Worm (Caenorhabditis elegans): ENCODE measurements around the gene spig-1.

The spig-1 gene

DNA sequence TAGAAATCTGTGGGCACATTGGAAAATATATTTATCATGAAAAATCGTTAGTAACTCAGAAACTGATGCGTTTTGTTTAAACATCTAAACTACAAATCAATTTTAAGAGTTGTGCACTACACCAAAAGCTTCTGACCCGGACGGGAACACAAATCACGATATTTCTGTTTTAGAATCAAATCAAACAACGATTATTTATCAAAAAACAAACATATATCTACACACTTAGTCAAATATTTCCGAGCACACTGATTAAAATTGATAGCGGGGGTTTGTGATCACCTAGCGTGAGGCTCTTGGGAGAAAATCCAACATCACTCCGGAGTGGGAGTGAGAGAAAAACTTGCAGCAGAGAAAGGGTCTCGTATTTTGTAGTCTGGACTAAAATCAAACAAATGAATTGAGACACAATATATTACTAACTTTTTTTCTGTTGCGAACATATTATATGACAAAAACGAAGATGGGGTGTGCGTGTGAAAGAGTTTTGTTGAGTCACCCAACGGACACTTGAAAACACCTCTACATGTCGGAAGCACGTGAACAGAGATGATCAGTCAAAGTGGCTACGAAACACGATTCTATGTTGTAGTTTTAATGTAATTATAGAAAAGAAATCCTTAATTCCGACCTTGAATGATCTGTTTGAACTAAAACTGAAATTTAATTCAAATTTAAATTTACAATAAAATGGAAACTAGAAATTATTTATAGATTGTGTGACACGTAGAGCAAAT is 43.9 kb downstream of the spig-1 start:
- TF ChIP-seq elt-2 (tag; optimal IDR thresholded peaks at IDR 0.05), result peak; percentile 74
- no peak for TF ChIP-seq ceh-28 (tag; optimal IDR thresholded peaks at IDR 0.05)
- TF ChIP-seq pqm-1 (tag; optimal IDR thresholded peaks at IDR 0.05), result peak; percentile 44
- TF ChIP-seq hmg-11 (tag; optimal IDR thresholded peaks at IDR 0.05), result no peak

DNA sequence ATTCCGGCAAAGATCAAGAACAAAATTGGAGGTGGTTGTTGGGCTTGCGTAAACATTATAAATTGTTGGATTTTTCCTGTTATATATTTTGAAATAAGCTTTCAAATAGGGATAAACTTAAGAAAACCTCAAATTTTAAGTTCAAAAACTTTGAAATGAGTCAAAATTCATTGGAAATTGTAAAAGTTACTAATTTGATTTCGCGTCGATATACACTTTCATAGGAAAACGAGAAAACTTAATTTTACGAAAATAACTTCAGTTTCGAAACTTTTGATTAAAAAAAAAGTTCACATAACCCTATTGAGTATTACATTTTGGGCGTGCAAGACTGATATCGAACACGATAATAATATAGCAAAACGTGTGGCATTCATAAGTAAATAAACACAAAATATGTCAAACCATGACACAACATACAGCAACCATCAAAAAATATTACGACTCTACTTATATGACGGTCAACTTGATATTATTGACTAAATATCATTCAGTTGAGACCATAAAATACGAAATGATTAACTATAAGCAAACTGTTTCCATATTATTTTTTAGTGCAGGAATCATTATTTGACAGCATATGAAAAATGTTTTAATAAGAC is 44.7 kb downstream of the spig-1 start:
- TF ChIP-seq pqm-1 (tag; optimal IDR thresholded peaks at IDR 0.05) (peak; percentile 21), elt-2 (tag; optimal IDR thresholded peaks at IDR 0.05) (peak; percentile 27), unc-39 (tag; optimal IDR thresholded peaks at IDR 0.05) (no peak)

DNA sequence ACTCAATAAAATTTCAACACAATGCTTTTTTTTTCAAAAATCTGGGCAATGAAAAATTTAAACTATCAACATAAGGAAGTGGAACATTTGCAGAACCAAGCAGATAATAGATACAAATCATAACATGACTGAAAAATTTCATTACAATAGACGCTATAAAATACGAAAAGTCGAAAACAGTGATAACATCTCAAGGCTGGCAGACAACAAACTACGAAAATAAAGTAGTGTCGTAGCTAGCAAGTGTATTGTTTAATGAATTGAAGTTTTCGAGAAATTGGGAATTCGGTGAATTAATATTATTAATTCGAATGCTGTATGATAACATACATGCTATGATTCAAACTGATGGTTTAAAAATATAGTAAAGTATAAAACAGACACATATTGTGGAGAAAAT is 45.3 kb downstream of the spig-1 start:
- no peak for TF ChIP-seq ztf-11 (tag; optimal IDR thresholded peaks at IDR 0.05)
- TF ChIP-seq nhr-77 (tag; optimal IDR thresholded peaks at IDR 0.05), result no peak
- no peak for TF ChIP-seq nhr-25 (tag; optimal IDR thresholded peaks at IDR 0.05)
- TF ChIP-seq R02D3.7 (tag; optimal IDR thresholded peaks at IDR 0.05), result no peak
- TF ChIP-seq ama-1 (optimal IDR thresholded peaks at IDR 0.05), result no peak
- TF ChIP-seq hmg-11 (tag; optimal IDR thresholded peaks at IDR 0.05), result no peak
- no peak for TF ChIP-seq nhr-76 (tag; optimal IDR thresholded peaks at IDR 0.05)
- TF ChIP-seq lsy-12 (tag; optimal IDR thresholded peaks at IDR 0.05), result no peak
- TF ChIP-seq nhr-11 (tag; optimal IDR thresholded peaks at IDR 0.05), result no peak
- no peak for TF ChIP-seq ZK546.5 (tag; optimal IDR thresholded peaks at IDR 0.05)
- no peak for TF ChIP-seq unc-39 (tag; optimal IDR thresholded peaks at IDR 0.05)
